Worm (Caenorhabditis elegans) whole organism, L4 larva: Measurements from ENCODE around the gene F10G7.10.

Experiments
- F37D6.2 ChIP-seq: sonication (generic microtip); optimal IDR thresholded peaks from 2 replicates; lab custom pipeline; 2016; ENCODE audit warnings: mild to moderate bottlenecking, missing genetic modification characterization, missing compliant biosample characterization
- T26A8.4 ChIP-seq: fragments of 200-800 bp; sonication (Bioruptor generic); IDR thresholded peaks from 2 replicates; pipeline ENCODE4 v1.3.6; 2022; ENCODE audit warnings: missing genetic modification characterization, missing compliant biosample characterization
- Y75B8A.6 ChIP-seq: fragments of 200-800 bp; sonication (Bioruptor generic); IDR thresholded peaks from 2 replicates; pipeline ENCODE4 v1.3.6; 2022; ENCODE audit warnings: missing genetic modification reagents, missing genetic modification characterization, missing compliant biosample characterization
- ZK337.2 ChIP-seq: fragments of 200-800 bp; sonication (Bioruptor generic); IDR thresholded peaks from 2 replicates; pipeline ENCODE4 v1.3.6; 2022; ENCODE audit warnings: missing genetic modification reagents, missing genetic modification characterization, missing compliant biosample characterization
- arid-1 ChIP-seq: fragments of 200-800 bp; sonication (Bioruptor generic); conservative IDR thresholded peaks from 2 replicates; pipeline ENCODE4 v1.3.6; 2022; ENCODE audit warnings: missing genetic modification reagents, missing genetic modification characterization, missing compliant biosample characterization
- ctbp-1 ChIP-seq: fragments of 200-800 bp; sonication (Bioruptor generic); IDR thresholded peaks from 2 replicates; pipeline ENCODE4 v1.3.6; 2022; ENCODE audit warnings: missing genetic modification reagents, missing genetic modification characterization, missing compliant biosample characterization
- dmd-6 ChIP-seq: fragments of 200-800 bp; sonication (Bioruptor generic); IDR thresholded peaks from 2 replicates; pipeline ENCODE4 v1.3.6; 2022; ENCODE audit warnings: missing genetic modification reagents, missing genetic modification characterization, missing compliant biosample characterization
- dmd-8 ChIP-seq: fragments of 200-800 bp; sonication (Bioruptor generic); IDR thresholded peaks from 2 replicates; pipeline ENCODE4 v1.3.6; 2022; ENCODE audit warnings: missing genetic modification characterization, missing compliant biosample characterization
- dpl-1 ChIP-seq: fragments of 150-350 bp; optimal IDR thresholded peaks from 2 replicates; lab custom pipeline; 2014; ENCODE audit warnings: missing biosample characterization, missing genetic modification reagents, missing genetic modification characterization
- dve-1 ChIP-seq: sonication (generic microtip); optimal IDR thresholded peaks from 2 replicates; lab custom pipeline; 2017; ENCODE audit warnings: antibody characterized with exemption, mild to moderate bottlenecking, missing genetic modification characterization, missing compliant biosample characterization; ENCODE audit not compliant: insufficient read depth
- fkh-10 ChIP-seq: fragments of 150-350 bp; optimal IDR thresholded peaks from 2 replicates; lab custom pipeline; 2014; ENCODE audit warnings: missing biosample characterization, missing genetic modification reagents, missing genetic modification characterization
- hlh-11 ChIP-seq: fragments of 200-800 bp; sonication (Bioruptor generic); optimal IDR thresholded peaks from 2 replicates; lab custom pipeline; 2018; ENCODE audit warnings: mild to moderate bottlenecking, missing genetic modification characterization, missing compliant biosample characterization
- hlh-30 ChIP-seq: sonication (generic microtip); optimal IDR thresholded peaks from 2 replicates; lab custom pipeline; 2017; ENCODE audit warnings: antibody characterized with exemption, mild to moderate bottlenecking, missing genetic modification characterization, missing compliant biosample characterization; ENCODE audit not compliant: insufficient read depth
- hmg-1.1 ChIP-seq: fragments of 200-800 bp; sonication (Bioruptor generic); IDR thresholded peaks from 2 replicates; pipeline ENCODE4 v1.3.6; 2022; ENCODE audit warnings: missing genetic modification reagents, missing genetic modification characterization, missing compliant biosample characterization
- jun-1 ChIP-seq: fragments of 150-350 bp; optimal IDR thresholded peaks from 2 replicates; lab custom pipeline; 2014; ENCODE audit warnings: missing biosample characterization, missing genetic modification reagents, missing genetic modification characterization
- lin-29 ChIP-seq: fragments of 200-800 bp; sonication (Bioruptor generic); IDR thresholded peaks from 2 replicates; pipeline ENCODE4 v1.3.6; 2022; ENCODE audit warnings: missing genetic modification reagents, missing genetic modification characterization, missing compliant biosample characterization
- lin-38 ChIP-seq: fragments of 200-800 bp; sonication (Bioruptor generic); IDR thresholded peaks from 2 replicates; pipeline ENCODE4 v1.3.6; 2022; ENCODE audit warnings: missing genetic modification reagents, missing genetic modification characterization, missing compliant biosample characterization
- lin-39 ChIP-seq: fragments of 150-350 bp; optimal IDR thresholded peaks from 2 replicates; lab custom pipeline; 2014; ENCODE audit warnings: missing biosample characterization, missing genetic modification reagents, missing genetic modification characterization
- lsy-2 ChIP-seq, 2 experiments: fragments of 150-350 bp in 1 of 2; sonication (generic microtip) in 1 of 2; optimal IDR thresholded peaks; 2 replicates each; lab custom pipeline; 2014 to 2017; ENCODE audit warnings: missing biosample characterization in 2 of 2, missing genetic modification characterization in 2 of 2
- madf-5 ChIP-seq, 2 experiments: fragments of 200-800 bp; sonication (Bioruptor generic); IDR thresholded peaks; 2 replicates each; pipeline ENCODE4 v1.3.6; 2022; ENCODE audit warnings: missing compliant biosample characterization in 2 of 2, missing genetic modification characterization in 2 of 2
- mdl-1 ChIP-seq, 2 experiments: fragments of 150-350 bp in 1 of 2; sonication (generic microtip) in 1 of 2; optimal IDR thresholded peaks; 2 replicates each; lab custom pipeline; 2014 to 2017; ENCODE audit warnings: missing biosample characterization in 2 of 2, missing genetic modification characterization in 2 of 2
- mxl-2 ChIP-seq: fragments of 200-800 bp; sonication (Bioruptor generic); conservative IDR thresholded peaks from 2 replicates; pipeline ENCODE4 v1.3.6; 2022; ENCODE audit warnings: missing genetic modification reagents, missing genetic modification characterization, missing compliant biosample characterization
- mxl-3 ChIP-seq: fragments of 200-800 bp; sonication (Bioruptor generic); optimal IDR thresholded peaks from 2 replicates; lab custom pipeline; 2018; ENCODE audit warnings: mild to moderate bottlenecking, missing genetic modification characterization, missing compliant biosample characterization
- nhr-25 ChIP-seq: sonication (generic microtip); optimal IDR thresholded peaks from 2 replicates; lab custom pipeline; 2017; ENCODE audit warnings: missing genetic modification characterization, mild to moderate bottlenecking, missing compliant biosample characterization, antibody characterized with exemption, moderate library complexity, borderline replicate concordance; ENCODE audit not compliant: insufficient read depth
- nhr-28 ChIP-seq: fragments of 150-350 bp; optimal IDR thresholded peaks from 2 replicates; lab custom pipeline; 2014; ENCODE audit warnings: missing biosample characterization, missing genetic modification characterization
- nhr-41 ChIP-seq: fragments of 200-800 bp; sonication (Bioruptor generic); IDR thresholded peaks from 2 replicates; pipeline ENCODE4 v1.3.6; 2022; ENCODE audit warnings: missing genetic modification reagents, missing genetic modification characterization, missing compliant biosample characterization
- nhr-6 ChIP-seq: fragments of 150-350 bp; optimal IDR thresholded peaks from 2 replicates; lab custom pipeline; 2014; ENCODE audit warnings: missing biosample characterization, missing genetic modification characterization
- nhr-77 ChIP-seq: fragments of 150-350 bp; optimal IDR thresholded peaks from 2 replicates; lab custom pipeline; 2014; ENCODE audit warnings: missing biosample characterization, missing genetic modification characterization
- php-3 ChIP-seq: fragments of 200-800 bp; sonication (Bioruptor generic); IDR thresholded peaks from 2 replicates; pipeline ENCODE4 v1.3.6; 2022; ENCODE audit warnings: missing genetic modification reagents, missing genetic modification characterization, missing compliant biosample characterization
- pqm-1 ChIP-seq: sonication (generic microtip); optimal IDR thresholded peaks from 2 replicates; lab custom pipeline; 2017; ENCODE audit warnings: missing biosample characterization, missing genetic modification characterization
- rbr-2 ChIP-seq: sonication (generic microtip); optimal IDR thresholded peaks from 2 replicates; lab custom pipeline; 2016; ENCODE audit warnings: missing genotype, missing genetic modification characterization, missing compliant biosample characterization
- sdz-12 ChIP-seq: fragments of 200-800 bp; sonication (Bioruptor generic); optimal IDR thresholded peaks from 2 replicates; lab custom pipeline; 2018; ENCODE audit warnings: mild to moderate bottlenecking, missing genetic modification characterization, missing compliant biosample characterization
- set-16 ChIP-seq: fragments of 200-800 bp; sonication (Bioruptor generic); IDR thresholded peaks from 2 replicates; pipeline ENCODE4 v1.3.6; 2022; ENCODE audit warnings: missing genetic modification reagents, missing genetic modification characterization, missing compliant biosample characterization
- skn-1 ChIP-seq: fragments of 150-350 bp; optimal IDR thresholded peaks from 2 replicates; lab custom pipeline; 2014; ENCODE audit warnings: missing biosample characterization, missing genetic modification characterization
- snpc-4 ChIP-seq: fragments of 150-350 bp; optimal IDR thresholded peaks from 2 replicates; lab custom pipeline; 2014; ENCODE audit warnings: missing biosample characterization, missing genetic modification characterization
- spr-3 ChIP-seq: fragments of 200-800 bp; sonication (Bioruptor generic); optimal IDR thresholded peaks from 2 replicates; lab custom pipeline; 2018; ENCODE audit warnings: mild to moderate bottlenecking, missing genetic modification characterization, missing compliant biosample characterization
- tag-97 ChIP-seq: fragments of 200-800 bp; sonication (Bioruptor generic); IDR thresholded peaks from 2 replicates; pipeline ENCODE4 v1.3.6; 2022; ENCODE audit warnings: missing genetic modification characterization, missing compliant biosample characterization
- vab-7 ChIP-seq: fragments of 200-800 bp; sonication (Bioruptor generic); IDR thresholded peaks from 2 replicates; pipeline ENCODE4 v1.3.6; 2022; ENCODE audit warnings: missing genetic modification reagents, missing genetic modification characterization, missing compliant biosample characterization
- zip-11 ChIP-seq: fragments of 200-800 bp; sonication (Bioruptor generic); IDR thresholded peaks from 2 replicates; pipeline ENCODE4 v1.3.6; 2022; ENCODE audit warnings: missing genetic modification characterization, missing compliant biosample characterization
- ztf-7 ChIP-seq: fragments of 150-350 bp; optimal IDR thresholded peaks from 2 replicates; lab custom pipeline; 2014; ENCODE audit warnings: missing biosample characterization, missing genetic modification characterization

Gene F10G7.10

ce11 chrII:4674188-4674587 lies 51.9 kb downstream of the F10G7.10 start (continued):
- TF ChIP-seq F37D6.2 (tag; lab: Kevin White, UChicago), result no peak
- no peak for TF ChIP-seq arid-1
- TF ChIP-seq lin-29 (GFP tag; lab: Robert Waterston, UW), result no peak

ce11 chrII:4673670-4674069 lies 52.4 kb downstream of the F10G7.10 start:
- TF ChIP-seq skn-1, result no peak
- TF ChIP-seq Y75B8A.6 (GFP tag; lab: Robert Waterston, UW), result no peak
- TF ChIP-seq ZK337.2, result no peak
- no peak for TF ChIP-seq nhr-6
- TF ChIP-seq pqm-1, result no peak
- no peak for TF ChIP-seq F37D6.2 (tag; lab: Kevin White, UChicago)
- no peak for TF ChIP-seq jun-1
- no peak for TF ChIP-seq rbr-2 (tag; lab: Kevin White, UChicago)
- no peak for TF ChIP-seq php-3
- no peak for TF ChIP-seq arid-1
- TF ChIP-seq lsy-2 (tag; optimal IDR thresholded peaks at IDR 0.05; lab: Kevin White, UChicago), result no peak
- no peak for TF ChIP-seq nhr-25 (tag; lab: Kevin White, UChicago)
- no peak for TF ChIP-seq tag-97
- TF ChIP-seq, all 104 proteins: peak for 0

ce11 chrII:4673242-4673641 lies 52.8 kb downstream of the F10G7.10 start:
- TF ChIP-seq set-16, result peak; percentile 72
- TF ChIP-seq ctbp-1 (GFP tag; lab: Robert Waterston, UW), result no peak
- TF ChIP-seq mxl-2 (GFP tag; lab: Robert Waterston, UW), result 0 out of 2 replicates have a peak, but pooled peaks have one; percentile 2
- no peak for TF ChIP-seq ztf-7 (tag; lab: Kevin White, UChicago)

DNA sequence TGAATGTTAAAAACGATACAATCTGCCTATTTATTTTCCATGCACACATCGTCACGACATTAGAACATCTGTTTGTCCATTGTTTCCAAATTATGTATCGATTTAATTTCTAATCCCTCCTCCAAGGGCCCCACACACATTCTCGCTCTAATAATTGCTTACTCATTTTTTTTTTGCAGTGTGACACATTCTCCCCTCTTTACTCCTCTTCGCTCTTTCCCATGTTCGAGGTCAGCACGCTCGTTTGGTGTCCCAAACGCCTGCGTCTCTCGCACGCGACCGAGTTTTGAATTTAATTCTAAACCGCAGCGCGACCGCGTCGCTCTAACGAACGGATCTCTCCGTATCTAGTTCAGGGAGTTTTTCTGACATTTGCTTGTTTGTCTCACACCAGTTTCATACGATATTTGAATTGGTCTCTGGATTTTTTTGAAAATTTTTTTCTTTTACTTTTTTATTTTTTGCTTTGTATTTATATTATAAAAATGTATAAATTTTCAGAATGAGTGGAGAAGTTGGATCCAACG lies 53.4 kb downstream of the F10G7.10 start, which contains the start of the genes clec-140 and hmg-11:
TSS of gene clec-140 (plus strand) at position 477 of the 527 bp plus-strand sequence.
TSS of gene hmg-11 (plus strand) at position 502 of the 527 bp plus-strand sequence.
- TF ChIP-seq dmd-6 (GFP tag; lab: Robert Waterston, UW) (peak; percentile 44), arid-1 (no peak), mdl-1 (tag; optimal IDR thresholded peaks at IDR 0.05; lab: Kevin White, UChicago) (peak; percentile 55 to 92), lin-39 (tag; lab: Kevin White, UChicago) (no peak), dpl-1 (GFP tag; lab: Kevin White, UChicago) (peak; percentile 40), hlh-11 (tag; lab: Kevin White, UChicago) (peak; percentile 66), nhr-28 (peak; percentile 50), pqm-1 (peak; percentile 66), nhr-77 (tag; lab: Kevin White, UChicago) (peak; percentile 67), rbr-2 (tag; lab: Kevin White, UChicago) (peak; percentile 51), snpc-4 (no peak), hlh-30 (tag; lab: Kevin White, UChicago) (peak; percentile 91), vab-7 (GFP tag; lab: Robert Waterston, UW) (0 out of 2 replicates have a peak, but pooled peaks have one; percentile 14), lin-38 (GFP tag; lab: Robert Waterston, UW) (no peak; the same call in 1 of the 2 replicates), set-16 (no peak), mxl-3 (peak; percentile 87), spr-3 (no peak), hmg-1.1 (GFP tag; lab: Robert Waterston, UW) (peak; percentile 60; the same call in 1 of the 2 replicates), madf-5 (GFP tag; IDR thresholded peaks at IDR 0.05; lab: Robert Waterston, UW) (no peak), zip-11 (GFP tag; lab: Robert Waterston, UW) (no peak), fkh-10 (GFP tag; lab: Kevin White, UChicago) (peak; percentile 2), dve-1 (tag; lab: Kevin White, UChicago) (no peak), nhr-41 (GFP tag; lab: Robert Waterston, UW) (0 out of 2 replicates have a peak, but pooled peaks have one; percentile 40), sdz-12 (GFP tag; lab: Kevin White, UChicago) (no peak), nhr-25 (tag; lab: Kevin White, UChicago) (peak; percentile 61), dmd-8 (GFP tag; lab: Robert Waterston, UW) (no peak), T26A8.4 (GFP tag; lab: Robert Waterston, UW) (no peak)
- TF ChIP-seq, all 104 proteins: peak for 15
